Worm (Caenorhabditis elegans) whole organism, L4/young adult: Measurements from ENCODE around the gene hum-6.

Source experiments
- W03F9.2 ChIP-seq: fragments of 150-350 bp; optimal IDR thresholded peaks from 2 replicates; lab custom pipeline; 2014; ENCODE audit warnings: missing biosample characterization, missing genetic modification characterization
- dao-5 ChIP-seq: sonication (generic microtip); optimal IDR thresholded peaks from 2 replicates; lab custom pipeline; 2016; ENCODE audit warnings: missing genotype, missing genetic modification characterization, moderate library complexity, missing compliant biosample characterization
- him-1 ChIP-seq: sonication (generic microtip); optimal IDR thresholded peaks from 2 replicates; lab custom pipeline; 2016; ENCODE audit warnings: missing genotype, missing genetic modification reagents, missing genetic modification characterization, missing compliant biosample characterization

hum-6 gene

ce11 chrX:2342859-2343258, 40.0 kb downstream of the hum-6 start, which contains the start of gene nlp-23:
TSS of gene nlp-23 (minus strand) at chrX:2342959.
- TF ChIP-seq dao-5 (no peak), W03F9.2 (tag; lab: Kevin White, UChicago) (no peak), him-1 (tag; lab: Kevin White, UChicago) (no peak)

DNA sequence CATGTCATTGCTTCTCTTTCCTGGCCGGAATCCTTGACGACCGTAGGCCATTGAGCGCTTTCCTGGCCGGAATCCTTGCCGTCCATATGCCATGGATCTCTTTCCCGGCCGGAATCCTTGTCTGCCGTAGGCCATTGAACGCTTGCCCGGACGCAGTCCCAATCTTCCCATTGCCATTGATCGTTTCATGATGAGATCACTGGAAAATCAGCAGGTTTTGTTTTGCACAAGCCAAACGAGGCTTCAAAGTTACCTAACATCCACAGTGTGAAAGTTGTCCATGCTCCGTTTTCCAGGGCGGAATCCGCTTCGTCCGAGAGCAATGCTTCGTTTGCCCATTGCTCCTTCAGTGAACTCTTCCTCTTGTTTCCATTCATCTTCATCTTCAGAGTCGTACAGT, 41.2 kb downstream of the hum-6 start:
- no peak for TF ChIP-seq dao-5
- no peak for TF ChIP-seq him-1 (tag; lab: Kevin White, UChicago)
- TF ChIP-seq W03F9.2 (tag; lab: Kevin White, UChicago) = no peak

DNA sequence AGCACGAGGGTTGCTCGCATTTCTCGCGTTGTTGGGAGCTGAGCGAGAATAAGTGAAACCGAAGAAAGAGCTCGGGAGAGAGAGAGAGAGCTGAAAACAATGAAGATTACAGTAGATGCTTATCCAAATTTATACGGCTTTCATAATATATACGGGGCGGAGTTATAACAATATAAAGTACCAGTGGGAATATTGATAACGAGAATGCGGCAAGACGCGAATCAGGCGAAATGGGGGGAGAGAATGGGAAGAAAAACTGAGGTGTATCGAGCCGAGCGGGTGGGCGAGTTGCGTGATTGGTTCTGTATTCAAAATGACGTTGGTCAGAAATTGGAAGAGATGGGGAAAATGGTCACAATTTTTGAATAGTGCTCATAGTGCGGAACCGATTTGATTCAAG, 41.8 kb downstream of the hum-6 start, which contains the start of gene nlp-2:
Gene nlp-2, minus strand, starts transcription at position 101 of the 400 bp plus-strand sequence.
- TF ChIP-seq him-1 (tag; lab: Kevin White, UChicago) (no peak), dao-5 (no peak), W03F9.2 (tag; lab: Kevin White, UChicago) (no peak)

- TF ChIP-seq W03F9.2 (tag; lab: Kevin White, UChicago) = no peak
- TF ChIP-seq him-1 (tag; lab: Kevin White, UChicago) = no peak
- TF ChIP-seq dao-5 = no peak
Measured at ce11 chrX:2347962-2348361, 45.1 kb downstream of the hum-6 start.

DNA sequence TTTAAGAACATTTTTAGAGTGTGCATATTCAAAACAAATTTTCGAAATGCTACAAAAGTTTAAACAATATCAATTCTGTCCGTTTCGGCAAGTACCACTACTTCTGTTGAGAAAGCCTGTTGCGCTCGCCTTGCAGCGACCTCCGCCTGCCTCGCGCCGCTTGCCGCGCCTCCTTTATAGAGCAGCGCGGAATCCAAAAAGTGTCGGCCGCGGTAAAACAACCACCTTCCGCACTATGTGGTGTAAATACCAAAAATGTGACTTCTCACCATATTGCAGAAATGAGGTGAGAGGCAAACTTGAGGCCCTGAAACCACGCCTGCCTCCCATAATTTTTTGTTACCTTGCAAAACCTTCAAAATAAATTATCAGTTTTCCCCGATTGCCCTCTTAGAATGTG, 50.0 kb downstream of the hum-6 start:
- no peak for TF ChIP-seq him-1 (tag; lab: Kevin White, UChicago)
- no peak for TF ChIP-seq dao-5
- no peak for TF ChIP-seq W03F9.2 (tag; lab: Kevin White, UChicago)

DNA sequence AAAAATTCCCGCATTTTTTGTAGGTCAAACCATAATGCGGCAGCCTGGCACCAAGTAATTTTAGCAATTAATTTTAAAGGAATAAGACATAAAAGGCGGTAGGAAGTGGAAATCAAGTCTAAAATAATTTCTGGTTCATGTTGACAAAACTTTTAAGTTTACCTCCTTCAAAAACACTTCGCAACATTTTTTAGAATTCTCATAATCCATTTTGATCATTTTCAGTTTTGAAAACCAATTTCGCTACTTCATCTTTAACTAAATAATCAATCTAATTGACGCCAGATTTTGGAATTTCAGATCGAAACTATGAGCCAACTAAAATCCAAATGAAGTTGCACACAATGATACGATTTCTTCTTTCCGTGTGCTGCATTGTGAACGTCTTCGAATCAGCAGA, 56.9 kb downstream of the hum-6 start, which contains the start of gene lgc-40:
Gene lgc-40, plus strand, starts transcription at position 301 of the 400 bp plus-strand sequence.
- no peak for TF ChIP-seq W03F9.2 (tag; lab: Kevin White, UChicago)
- no peak for TF ChIP-seq him-1 (tag; lab: Kevin White, UChicago)
- TF ChIP-seq dao-5 = no peak

DNA sequence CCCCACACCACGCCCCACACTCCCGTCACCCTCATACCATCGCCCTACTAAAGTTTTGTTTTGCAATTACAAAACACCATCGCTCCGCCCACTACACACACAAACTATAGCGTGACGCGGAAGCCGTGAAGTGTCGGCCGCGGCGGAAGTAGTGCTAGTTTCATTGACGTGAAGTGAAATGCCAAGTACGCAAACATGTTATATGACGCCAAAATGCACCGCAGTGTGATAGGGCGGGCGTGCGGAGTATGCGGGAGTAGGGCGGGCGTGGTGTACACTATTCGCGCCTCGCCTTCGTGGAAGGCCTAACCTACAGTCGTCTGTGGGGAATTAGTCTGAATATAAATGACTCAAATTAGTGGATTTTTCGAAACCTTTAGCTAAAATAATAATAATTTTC, 60.0 kb downstream of the hum-6 start:
- no peak for TF ChIP-seq dao-5
- no peak for TF ChIP-seq W03F9.2 (tag; lab: Kevin White, UChicago)
- no peak for TF ChIP-seq him-1 (tag; lab: Kevin White, UChicago)
